Fruit fly (Drosophila melanogaster): ENCODE results near the gene Dh44.
A peak's percentile ranks its signal among the peaks of the same experiment; 100 is the strongest.

Gene Dh44

DNA sequence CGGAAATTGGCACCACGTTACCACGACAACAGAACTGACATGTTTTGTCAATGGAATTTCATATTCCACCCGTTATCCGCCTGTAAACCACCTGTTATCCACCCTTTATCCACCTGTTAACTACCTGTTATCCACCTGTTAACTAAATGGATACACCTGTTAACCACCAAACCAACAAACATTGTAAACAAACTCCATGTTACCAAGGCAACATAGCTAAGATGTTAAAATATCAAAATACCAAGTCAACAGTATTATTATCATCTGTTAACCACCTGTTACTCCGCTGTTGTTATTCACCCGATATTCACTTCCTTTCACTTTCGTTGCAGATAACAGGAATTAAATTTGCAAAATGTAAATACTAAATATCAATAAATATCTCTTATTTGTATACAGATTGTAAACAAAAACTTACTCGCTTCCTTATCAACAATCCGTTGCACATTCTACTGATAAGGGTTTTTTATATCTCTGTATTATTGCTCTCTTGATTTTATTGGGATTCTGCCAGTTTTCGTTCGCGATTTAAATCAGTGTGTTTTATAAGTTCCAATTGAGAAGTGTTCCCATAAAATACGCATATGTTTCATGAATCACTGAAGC, 37.1 kb downstream of the Dh44 start, which contains the start of gene Nepl12:
Gene Nepl12 (plus strand): TSS at position 556 of the 606 bp plus-strand sequence.
- TF ChIP-seq CG11902 (GFP tag; optimal IDR thresholded peaks at IDR 0.05) (peak; percentile 19), CG11762 (GFP tag; optimal IDR thresholded peaks at IDR 0.05; ENCODE audit: insufficient read depth) (no peak), achi (GFP tag; optimal IDR thresholded peaks at IDR 0.05) (peak; percentile 8), CG4318 (GFP tag; optimal IDR thresholded peaks at IDR 0.05) (no peak), CG8319 (GFP tag; optimal IDR thresholded peaks at IDR 0.05) (peak; percentile 18), CG6792 (GFP tag; optimal IDR thresholded peaks at IDR 0.05) (peak; percentile 12), salr (GFP tag; optimal IDR thresholded peaks at IDR 0.05) (peak in 1 of 2 experiments; percentile 22), CG8632 (GFP tag; optimal IDR thresholded peaks at IDR 0.05) (peak; percentile 27), dac (GFP tag; optimal IDR thresholded peaks at IDR 0.05) (no peak), CG34406 (GFP tag; optimal IDR thresholded peaks at IDR 0.05) (peak; percentile 9)

DNA sequence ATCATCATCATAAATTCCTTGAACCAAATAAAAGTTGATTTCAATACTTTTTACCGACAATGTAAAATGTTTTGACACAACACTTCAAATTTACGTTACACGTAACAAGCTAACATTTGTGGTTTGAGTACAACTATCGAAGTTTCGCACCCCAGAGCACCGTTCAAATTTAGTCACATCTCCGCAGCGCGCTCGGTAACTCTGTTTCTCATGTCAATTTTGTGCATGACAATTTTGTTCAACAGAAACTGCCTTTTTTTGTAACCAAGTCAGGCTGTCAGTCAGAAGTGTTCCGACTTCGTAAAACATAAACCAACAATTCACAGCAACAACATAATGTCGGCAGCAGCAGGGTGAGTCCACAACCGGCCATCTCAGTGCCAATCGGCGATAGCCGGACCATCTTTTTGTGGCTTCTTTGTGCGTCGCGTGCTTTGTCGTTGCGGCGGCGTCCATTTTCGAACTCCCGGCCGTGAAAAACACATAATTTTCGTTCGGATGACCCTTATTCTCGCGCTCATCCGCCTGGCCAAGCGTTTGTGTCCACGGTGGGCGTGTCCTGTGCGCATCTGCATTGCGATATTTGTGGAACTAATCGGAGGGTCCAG, 39.9 kb downstream of the Dh44 start, which contains the start of gene p23:
Gene p23 (plus strand): TSS at position 194 of the 608 bp plus-strand sequence.
- TF ChIP-seq fkh (GFP tag; optimal IDR thresholded peaks at IDR 0.05) (peak; percentile 11), salr (GFP tag; optimal IDR thresholded peaks at IDR 0.05) (no peak), Met (GFP tag; optimal IDR thresholded peaks at IDR 0.05) (no peak), Eip75B (GFP tag; optimal IDR thresholded peaks at IDR 0.05) (no peak), Gug (GFP tag; IDR thresholded peaks at IDR 0.05) (no peak), CG3919 (GFP tag; optimal IDR thresholded peaks at IDR 0.05) (no peak), CG4318 (GFP tag; optimal IDR thresholded peaks at IDR 0.05) (no peak), Hr4 (GFP tag; optimal IDR thresholded peaks at IDR 0.05) (no peak), CG1621 (tag; optimal IDR thresholded peaks at IDR 0.05) (no peak), CG6276 (GFP tag; optimal IDR thresholded peaks at IDR 0.05) (no peak), Hr38 (GFP tag; optimal IDR thresholded peaks at IDR 0.05) (no peak), net (GFP tag; optimal IDR thresholded peaks at IDR 0.05) (no peak), CG8119 (GFP tag; IDR thresholded peaks at IDR 0.05) (no peak), Sox14 (GFP tag; optimal IDR thresholded peaks at IDR 0.05) (peak; percentile 66), CG34406 (GFP tag; optimal IDR thresholded peaks at IDR 0.05) (no peak), CG31627 (GFP tag; optimal IDR thresholded peaks at IDR 0.05) (no peak), dsx (GFP tag; optimal IDR thresholded peaks at IDR 0.05; ENCODE audit: poor library complexity, severe bottlenecking) (peak; percentile 34), achi (GFP tag; optimal IDR thresholded peaks at IDR 0.05) (peak; percentile 81), eg (GFP tag; IDR thresholded peaks at IDR 0.05) (0 out of 3 replicates have a peak, but pooled peaks have one; percentile 9), fd85E (GFP tag; optimal IDR thresholded peaks at IDR 0.05) (no peak), CG16779 (tag; optimal IDR thresholded peaks at IDR 0.05) (no peak), pdm3 (GFP tag; optimal IDR thresholded peaks at IDR 0.05) (no peak), Smox (GFP tag; optimal IDR thresholded peaks at IDR 0.05) (no peak), CG6163 (GFP tag; IDR thresholded peaks at IDR 0.05) (no peak), ss (GFP tag; optimal IDR thresholded peaks at IDR 0.05) (peak in 1 of 2 experiments; percentile 43), svp (GFP tag) (no peak), Eip78C (GFP tag) (no peak), CG6854 (GFP tag; optimal IDR thresholded peaks at IDR 0.05) (no peak), CG11902 (GFP tag; optimal IDR thresholded peaks at IDR 0.05) (no peak), Sox15 (GFP tag; optimal IDR thresholded peaks at IDR 0.05) (no peak), CG9139 (GFP tag; optimal IDR thresholded peaks at IDR 0.05) (peak; percentile 9), CG7368 (GFP tag; optimal IDR thresholded peaks at IDR 0.05) (no peak), Hr39 (GFP tag; optimal IDR thresholded peaks at IDR 0.05) (no peak)

DNA sequence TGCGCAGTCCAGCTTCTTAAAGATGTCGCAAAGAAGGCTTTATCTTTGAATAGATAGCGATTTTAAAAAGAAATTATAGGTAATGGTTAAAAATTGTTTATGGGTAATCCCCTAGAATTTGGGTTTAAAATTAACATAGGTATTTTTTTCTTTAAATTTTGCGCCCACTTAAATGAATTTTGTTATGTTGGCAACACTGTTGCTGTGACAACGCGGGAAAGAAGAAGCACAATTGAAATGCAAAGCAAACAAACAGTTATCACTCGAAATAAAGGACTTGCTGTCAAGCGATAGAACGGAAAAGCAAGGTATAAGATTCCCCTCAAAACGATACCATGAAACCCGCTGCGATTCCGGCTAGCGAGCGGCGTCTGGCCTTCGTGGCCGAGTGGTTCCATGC, 41.8 kb downstream of the Dh44 start, which contains the start of gene nmdyn-D7:
Gene nmdyn-D7 (plus strand): TSS at position 194 of the 400 bp plus-strand sequence.
- TF ChIP-seq OdsH (GFP tag; optimal IDR thresholded peaks at IDR 0.05) (no peak), CG32006 (GFP tag; optimal IDR thresholded peaks at IDR 0.05) (no peak), Met (GFP tag; optimal IDR thresholded peaks at IDR 0.05) (no peak), dsx (GFP tag; optimal IDR thresholded peaks at IDR 0.05; ENCODE audit: poor library complexity, severe bottlenecking) (peak; percentile 58), fkh (GFP tag; optimal IDR thresholded peaks at IDR 0.05) (peak; percentile 92), Ets96B (tag; optimal IDR thresholded peaks at IDR 0.05) (no peak), esn (GFP tag; optimal IDR thresholded peaks at IDR 0.05) (peak; percentile 5), salr (GFP tag; optimal IDR thresholded peaks at IDR 0.05) (no peak), achi (GFP tag; optimal IDR thresholded peaks at IDR 0.05) (peak; percentile 36), CG34406 (GFP tag; optimal IDR thresholded peaks at IDR 0.05) (no peak), Eip78C (GFP tag) (peak; percentile 29)
